Worm (Caenorhabditis elegans) whole organism, L4 larva: ENCODE data around the gene T14B4.8.
A peak's percentile ranks its signal among the peaks of the same experiment; 100 is the strongest.

ENCODE experiments used
- F44E2.7 ChIP-seq: fragments of 200-800 bp; sonication (Bioruptor generic); IDR thresholded peaks from 2 replicates; pipeline ENCODE4 v2.1.2; 2022; ENCODE audit warnings: missing genetic modification characterization, missing compliant biosample characterization
- T20F7.1 ChIP-seq: fragments of 200-800 bp; sonication (Bioruptor generic); optimal IDR thresholded peaks from 2 replicates; lab custom pipeline; 2018; ENCODE audit warnings: mild to moderate bottlenecking, missing genetic modification characterization, missing compliant biosample characterization
- Y48G9A.11 ChIP-seq: fragments of 200-800 bp; sonication (Bioruptor generic); IDR thresholded peaks from 2 replicates; pipeline ENCODE4 v1.3.6; 2022; ENCODE audit warnings: missing genetic modification reagents, missing genetic modification characterization, missing compliant biosample characterization
- arid-1 ChIP-seq: fragments of 200-800 bp; sonication (Bioruptor generic); conservative IDR thresholded peaks from 2 replicates; pipeline ENCODE4 v1.3.6; 2022; ENCODE audit warnings: missing genetic modification reagents, missing genetic modification characterization, missing compliant biosample characterization
- ceh-44 ChIP-seq: fragments of 200-800 bp; sonication (Bioruptor generic); IDR thresholded peaks from 2 replicates; pipeline ENCODE4 v1.3.6; 2022; ENCODE audit warnings: missing genetic modification reagents, missing genetic modification characterization, missing compliant biosample characterization
- ces-1 ChIP-seq: fragments of 150-350 bp; sonication (generic microtip); optimal IDR thresholded peaks from 4 replicates; lab custom pipeline; 2014; ENCODE audit warnings: missing biosample characterization, missing genetic modification reagents, missing genetic modification characterization
- ctbp-1 ChIP-seq: fragments of 200-800 bp; sonication (Bioruptor generic); IDR thresholded peaks from 2 replicates; pipeline ENCODE4 v1.3.6; 2022; ENCODE audit warnings: missing genetic modification reagents, missing genetic modification characterization, missing compliant biosample characterization
- dmd-9 ChIP-seq: fragments of 200-800 bp; sonication (Bioruptor generic); IDR thresholded peaks from 2 replicates; pipeline ENCODE4 v1.3.6; 2022; ENCODE audit warnings: missing genetic modification reagents, missing genetic modification characterization, missing compliant biosample characterization
- dpl-1 ChIP-seq: fragments of 150-350 bp; optimal IDR thresholded peaks from 2 replicates; lab custom pipeline; 2014; ENCODE audit warnings: missing biosample characterization, missing genetic modification reagents, missing genetic modification characterization
- dve-1 ChIP-seq: sonication (generic microtip); optimal IDR thresholded peaks from 2 replicates; lab custom pipeline; 2017; ENCODE audit warnings: antibody characterized with exemption, mild to moderate bottlenecking, missing genetic modification characterization, missing compliant biosample characterization; ENCODE audit not compliant: insufficient read depth
- egl-43 ChIP-seq: fragments of 200-800 bp; sonication (Bioruptor generic); IDR thresholded peaks from 2 replicates; pipeline ENCODE4 v1.3.6; 2022; ENCODE audit warnings: missing genetic modification reagents, missing genetic modification characterization, missing compliant biosample characterization
- fos-1 ChIP-seq: fragments of 150-350 bp; optimal IDR thresholded peaks from 2 replicates; lab custom pipeline; 2014; ENCODE audit warnings: missing biosample characterization, missing genetic modification characterization
- hif-1 ChIP-seq, 2 experiments: sonication (generic microtip); optimal IDR thresholded peaks; 2 replicates each; lab custom pipeline; 2016 to 2017; ENCODE audit warnings: missing compliant biosample characterization in 2 of 2, missing genetic modification characterization in 2 of 2, missing genetic modification reagents in 2 of 2, missing genotype in 2 of 2, mild to moderate bottlenecking in 1 of 2
- hlh-30 ChIP-seq: sonication (generic microtip); optimal IDR thresholded peaks from 2 replicates; lab custom pipeline; 2017; ENCODE audit warnings: antibody characterized with exemption, mild to moderate bottlenecking, missing genetic modification characterization, missing compliant biosample characterization; ENCODE audit not compliant: insufficient read depth
- hmg-1.1 ChIP-seq: fragments of 200-800 bp; sonication (Bioruptor generic); IDR thresholded peaks from 2 replicates; pipeline ENCODE4 v1.3.6; 2022; ENCODE audit warnings: missing genetic modification reagents, missing genetic modification characterization, missing compliant biosample characterization
- lim-7 ChIP-seq: fragments of 200-800 bp; sonication (Bioruptor generic); IDR thresholded peaks from 2 replicates; pipeline ENCODE4 v1.3.6; 2022; ENCODE audit warnings: missing genetic modification characterization, missing compliant biosample characterization
- lin-13 ChIP-seq: fragments of 150-350 bp; optimal IDR thresholded peaks from 2 replicates; lab custom pipeline; 2014; ENCODE audit warnings: missing biosample characterization, missing genetic modification reagents, missing genetic modification characterization
- lin-38 ChIP-seq: fragments of 200-800 bp; sonication (Bioruptor generic); IDR thresholded peaks from 2 replicates; pipeline ENCODE4 v1.3.6; 2022; ENCODE audit warnings: missing genetic modification reagents, missing genetic modification characterization, missing compliant biosample characterization
- lir-3 ChIP-seq: sonication (generic microtip); optimal IDR thresholded peaks from 2 replicates; lab custom pipeline; 2016; ENCODE audit warnings: mild to moderate bottlenecking, missing genetic modification characterization, missing compliant biosample characterization
- lsy-2 ChIP-seq, 2 experiments: fragments of 150-350 bp in 1 of 2; sonication (generic microtip) in 1 of 2; optimal IDR thresholded peaks; 2 replicates each; lab custom pipeline; 2014 to 2017; ENCODE audit warnings: missing biosample characterization in 2 of 2, missing genetic modification characterization in 2 of 2
- mdl-1 ChIP-seq, 2 experiments: fragments of 150-350 bp in 1 of 2; sonication (generic microtip) in 1 of 2; optimal IDR thresholded peaks; 2 replicates each; lab custom pipeline; 2014 to 2017; ENCODE audit warnings: missing biosample characterization in 2 of 2, missing genetic modification characterization in 2 of 2
- mep-1 ChIP-seq: fragments of 150-350 bp; sonication (generic microtip); optimal IDR thresholded peaks from 3 replicates; lab custom pipeline; 2014; ENCODE audit warnings: missing biosample characterization, missing genetic modification characterization
- mes-2 ChIP-seq: sonication (generic microtip); optimal IDR thresholded peaks from 2 replicates; lab custom pipeline; 2016; ENCODE audit warnings: missing genotype, mild to moderate bottlenecking, missing genetic modification characterization, missing compliant biosample characterization; ENCODE audit not compliant: poor library complexity, severe bottlenecking
- mxl-2 ChIP-seq: fragments of 200-800 bp; sonication (Bioruptor generic); conservative IDR thresholded peaks from 2 replicates; pipeline ENCODE4 v1.3.6; 2022; ENCODE audit warnings: missing genetic modification reagents, missing genetic modification characterization, missing compliant biosample characterization
- mxl-3 ChIP-seq: fragments of 200-800 bp; sonication (Bioruptor generic); optimal IDR thresholded peaks from 2 replicates; lab custom pipeline; 2018; ENCODE audit warnings: mild to moderate bottlenecking, missing genetic modification characterization, missing compliant biosample characterization
- nhr-11 ChIP-seq: fragments of 150-350 bp; optimal IDR thresholded peaks from 2 replicates; lab custom pipeline; 2014; ENCODE audit warnings: missing biosample characterization, missing genetic modification characterization
- nhr-28 ChIP-seq: fragments of 150-350 bp; optimal IDR thresholded peaks from 2 replicates; lab custom pipeline; 2014; ENCODE audit warnings: missing biosample characterization, missing genetic modification characterization
- nhr-48 ChIP-seq: sonication (generic microtip); optimal IDR thresholded peaks from 2 replicates; lab custom pipeline; 2016; ENCODE audit warnings: mild to moderate bottlenecking, missing genetic modification characterization, missing compliant biosample characterization
- nhr-6 ChIP-seq: fragments of 150-350 bp; optimal IDR thresholded peaks from 2 replicates; lab custom pipeline; 2014; ENCODE audit warnings: missing biosample characterization, missing genetic modification characterization
- nhr-77 ChIP-seq: fragments of 150-350 bp; optimal IDR thresholded peaks from 2 replicates; lab custom pipeline; 2014; ENCODE audit warnings: missing biosample characterization, missing genetic modification characterization
- pha-4 ChIP-seq, 2 experiments: fragments of 150-350 bp in 1 of 2; fragments of 200-800 bp in 1 of 2; sonication (Bioruptor generic) in 1 of 2; IDR thresholded peaks in 1 of 2; optimal IDR thresholded peaks in 1 of 2; 2 replicates each; pipeline versions ENCODE4 v1.3.6 to Lab custom; 2014 to 2022; ENCODE audit warnings: missing genetic modification characterization in 2 of 2, missing genetic modification reagents in 2 of 2, missing biosample characterization in 1 of 2, missing compliant biosample characterization in 1 of 2
- pqm-1 ChIP-seq: sonication (generic microtip); optimal IDR thresholded peaks from 2 replicates; lab custom pipeline; 2017; ENCODE audit warnings: missing biosample characterization, missing genetic modification characterization
- rbr-2 ChIP-seq: sonication (generic microtip); optimal IDR thresholded peaks from 2 replicates; lab custom pipeline; 2016; ENCODE audit warnings: missing genotype, missing genetic modification characterization, missing compliant biosample characterization
- snpc-4 ChIP-seq: fragments of 150-350 bp; optimal IDR thresholded peaks from 2 replicates; lab custom pipeline; 2014; ENCODE audit warnings: missing biosample characterization, missing genetic modification characterization
- spr-3 ChIP-seq: fragments of 200-800 bp; sonication (Bioruptor generic); optimal IDR thresholded peaks from 2 replicates; lab custom pipeline; 2018; ENCODE audit warnings: mild to moderate bottlenecking, missing genetic modification characterization, missing compliant biosample characterization
- unc-130 ChIP-seq: sonication (generic microtip); optimal IDR thresholded peaks from 2 replicates; lab custom pipeline; 2016; ENCODE audit warnings: missing genetic modification reagents, missing genetic modification characterization, missing compliant biosample characterization
- vab-7 ChIP-seq: fragments of 200-800 bp; sonication (Bioruptor generic); IDR thresholded peaks from 2 replicates; pipeline ENCODE4 v1.3.6; 2022; ENCODE audit warnings: missing genetic modification reagents, missing genetic modification characterization, missing compliant biosample characterization
- zag-1 ChIP-seq: fragments of 150-350 bp; optimal IDR thresholded peaks from 2 replicates; lab custom pipeline; 2014; ENCODE audit warnings: missing biosample characterization, missing genetic modification characterization
- zfp-2 ChIP-seq: sonication (generic microtip); optimal IDR thresholded peaks from 2 replicates; lab custom pipeline; 2016; ENCODE audit warnings: mild to moderate bottlenecking, missing genetic modification characterization, missing compliant biosample characterization

The T14B4.8 gene

ce11 chrII:6741428-6741827, 12.2 kb upstream of the T14B4.8 start, which contains the start of gene exos-8 (continued):
- TF ChIP-seq snpc-4 (tag; lab: Kevin White, UChicago) (no peak), hmg-1.1 (GFP tag; lab: Robert Waterston, UW) (peak; percentile 58; the same call in 1 of the 2 replicates), dpl-1 (GFP tag; lab: Kevin White, UChicago) (peak; percentile 55), unc-130 (GFP tag; lab: Kevin White, UChicago) (peak; percentile 95)

ce11 chrII:6736604-6737003, 7.4 kb upstream of the T14B4.8 start, which contains the start of gene T14B4.1:
Gene T14B4.1 (plus strand): TSS chrII:6736904.
- TF ChIP-seq nhr-6 (tag; lab: Kevin White, UChicago) = no peak
- TF ChIP-seq nhr-48 = no peak
- TF ChIP-seq mes-2 (tag; lab: Kevin White, UChicago) = no peak
- no peak for TF ChIP-seq nhr-77 (tag; lab: Kevin White, UChicago)
- TF ChIP-seq nhr-28 = no peak
- no peak for TF ChIP-seq mxl-3 (GFP tag; lab: Kevin White, UChicago)
- no peak for TF ChIP-seq dmd-9 (GFP tag; lab: Robert Waterston, UW)
- TF ChIP-seq ctbp-1 (GFP tag; lab: Robert Waterston, UW) = no peak
- no peak for TF ChIP-seq ces-1 (GFP tag; lab: Kevin White, UChicago)
- TF ChIP-seq spr-3 (GFP tag; lab: Kevin White, UChicago) = no peak
- no peak for TF ChIP-seq pqm-1 (tag; lab: Kevin White, UChicago)
- TF ChIP-seq ceh-44 (GFP tag; lab: Robert Waterston, UW) = no peak
- no peak for TF ChIP-seq egl-43 (GFP tag; lab: Robert Waterston, UW)
- TF ChIP-seq F44E2.7 (GFP tag; lab: Robert Waterston, UW) = no peak
- no peak for TF ChIP-seq mdl-1 (tag; optimal IDR thresholded peaks at IDR 0.05; lab: Kevin White, UChicago)

- TF ChIP-seq lin-38 (GFP tag; lab: Robert Waterston, UW) (peak; percentile 53), F44E2.7 (GFP tag; lab: Robert Waterston, UW) (no peak)
These were observed 6.9 kb upstream of the T14B4.8 start, which contains the start of gene mrps-18.C for ce11 chrII:6736066-6736465. Gene mrps-18.C (plus strand): TSS chrII:6736203.

- TF ChIP-seq ceh-44 (GFP tag; lab: Robert Waterston, UW) = 0 out of 2 replicates have a peak, but pooled peaks have one; percentile 27
- TF ChIP-seq mxl-2 = no peak
- TF ChIP-seq nhr-77 (tag; lab: Kevin White, UChicago) = peak; percentile 77
- TF ChIP-seq dve-1 = peak; percentile 61
- TF ChIP-seq hmg-1.1 (GFP tag; lab: Robert Waterston, UW) = peak; percentile 26; the same call in 1 of the 2 replicates
- TF ChIP-seq lir-3 (tag; lab: Kevin White, UChicago) = no peak
- no peak for TF ChIP-seq zag-1 (tag; lab: Kevin White, UChicago)
- peak; percentile 97 for TF ChIP-seq lin-38 (GFP tag; lab: Robert Waterston, UW)
- TF ChIP-seq nhr-28 = peak; percentile 59
- peak; percentile 74 for TF ChIP-seq T20F7.1
- TF ChIP-seq vab-7 (GFP tag; lab: Robert Waterston, UW) = no peak; the same call in 1 of the 2 replicates
- peak in 1 of 2 experiments; percentile 88 for TF ChIP-seq lsy-2 (tag; optimal IDR thresholded peaks at IDR 0.05; lab: Kevin White, UChicago)
- TF ChIP-seq unc-130 (GFP tag; lab: Kevin White, UChicago) = peak; percentile 76
- no peak for TF ChIP-seq zfp-2 (tag; lab: Kevin White, UChicago)
- no peak for TF ChIP-seq Y48G9A.11 (GFP tag; lab: Robert Waterston, UW)
- peak; percentile 14 for TF ChIP-seq lin-13 (GFP tag; lab: Kevin White, UChicago)
- no peak for TF ChIP-seq fos-1 (tag; lab: Kevin White, UChicago)
- TF ChIP-seq pha-4 (GFP tag; IDR thresholded peaks at IDR 0.05; lab: Robert Waterston, UW) = no peak
- TF ChIP-seq pha-4 (tag; optimal IDR thresholded peaks at IDR 0.05; lab: Kevin White, UChicago) = peak; percentile 51
- TF ChIP-seq nhr-11 (tag; lab: Kevin White, UChicago) = peak; percentile 45
- peak; percentile 51 for TF ChIP-seq rbr-2
- peak; percentile 73 for TF ChIP-seq mep-1
- TF ChIP-seq hlh-30 (tag; lab: Kevin White, UChicago) = peak; percentile 30
- TF ChIP-seq dpl-1 (GFP tag; lab: Kevin White, UChicago) = peak; percentile 61
- no peak for TF ChIP-seq lim-7 (GFP tag; lab: Robert Waterston, UW)
- TF ChIP-seq mes-2 (tag; lab: Kevin White, UChicago) = peak; percentile 94
- no peak for TF ChIP-seq arid-1 (GFP tag; lab: Robert Waterston, UW)
- TF ChIP-seq nhr-6 (tag; lab: Kevin White, UChicago) = peak; percentile 75
- peak in 1 of 2 experiments; percentile 77 for TF ChIP-seq hif-1 (tag; optimal IDR thresholded peaks at IDR 0.05; lab: Kevin White, UChicago)
These were observed 5.5 kb upstream of the T14B4.8 start, which contains the start of gene T14B4.3 for ce11 chrII:6734674-6735073. Gene T14B4.3 (plus strand): TSS chrII:6734937.
